Worm (Caenorhabditis elegans) whole organism, L2 larva: ENCODE measurements around the gene F25F2.1.

Source experiments
- C34F6.9 ChIP-seq: fragments of 150-350 bp; optimal IDR thresholded peaks from 2 replicates; lab custom pipeline; 2014; ENCODE audit warnings: missing biosample characterization, missing genetic modification characterization
- F13H6.1 ChIP-seq: sonication (generic microtip); optimal IDR thresholded peaks from 2 replicates; lab custom pipeline; 2016; ENCODE audit warnings: missing genetic modification characterization, missing compliant biosample characterization
- R02D3.7 ChIP-seq: fragments of 150-350 bp; optimal IDR thresholded peaks from 2 replicates; lab custom pipeline; 2014; ENCODE audit warnings: missing biosample characterization, missing genetic modification characterization
- Y55F3AM.14 ChIP-seq: fragments of 200-800 bp; sonication (Bioruptor generic); optimal IDR thresholded peaks from 2 replicates; lab custom pipeline; 2018; ENCODE audit warnings: mild to moderate bottlenecking, missing genetic modification characterization, missing compliant biosample characterization
- ZK546.5 ChIP-seq: sonication (generic microtip); optimal IDR thresholded peaks from 2 replicates; lab custom pipeline; 2017; ENCODE audit warnings: missing biosample characterization, missing genetic modification characterization
- alr-1 ChIP-seq: fragments of 150-350 bp; optimal IDR thresholded peaks from 2 replicates; lab custom pipeline; 2014; ENCODE audit warnings: missing biosample characterization, missing genetic modification characterization
- aly-2 ChIP-seq: fragments of 150-350 bp; optimal IDR thresholded peaks from 2 replicates; lab custom pipeline; 2014; ENCODE audit warnings: missing biosample characterization, missing genetic modification characterization
- ama-1 ChIP-seq: fragments of 150-350 bp; optimal IDR thresholded peaks from 2 replicates; lab custom pipeline; 2018; ENCODE audit warnings: inconsistent platforms
- ceh-16 ChIP-seq: fragments of 150-350 bp; optimal IDR thresholded peaks from 2 replicates; lab custom pipeline; 2014; ENCODE audit warnings: missing biosample characterization, missing genetic modification characterization
- ceh-82 ChIP-seq: fragments of 150-350 bp; optimal IDR thresholded peaks from 2 replicates; lab custom pipeline; 2014; ENCODE audit warnings: missing biosample characterization, missing genetic modification characterization
- crh-2 ChIP-seq: sonication (generic microtip); optimal IDR thresholded peaks from 2 replicates; lab custom pipeline; 2017; ENCODE audit warnings: missing biosample characterization, missing genetic modification characterization
- egl-27 ChIP-seq: sonication (generic microtip); optimal IDR thresholded peaks from 3 replicates; lab custom pipeline; 2017; ENCODE audit warnings: missing biosample characterization, missing genetic modification reagents, missing genetic modification characterization
- elt-3 ChIP-seq: sonication (generic microtip); optimal IDR thresholded peaks from 2 replicates; lab custom pipeline; 2017; ENCODE audit warnings: missing biosample characterization, missing genetic modification characterization
- fos-1 ChIP-seq: fragments of 150-350 bp; optimal IDR thresholded peaks from 2 replicates; lab custom pipeline; 2014; ENCODE audit warnings: missing biosample characterization, missing genetic modification characterization
- gmeb-1 ChIP-seq: fragments of 150-350 bp; optimal IDR thresholded peaks from 2 replicates; lab custom pipeline; 2014; ENCODE audit warnings: missing biosample characterization, missing genetic modification characterization
- lin-11 ChIP-seq: fragments of 150-350 bp; sonication (generic microtip); optimal IDR thresholded peaks from 2 replicates; lab custom pipeline; 2014; ENCODE audit warnings: missing biosample characterization, missing genetic modification characterization, inconsistent platforms, mixed read lengths
- lin-13 ChIP-seq: fragments of 150-350 bp; optimal IDR thresholded peaks from 2 replicates; lab custom pipeline; 2014; ENCODE audit warnings: missing biosample characterization, missing genetic modification reagents, missing genetic modification characterization
- lin-39 ChIP-seq: fragments of 150-350 bp; optimal IDR thresholded peaks from 2 replicates; lab custom pipeline; 2014; ENCODE audit warnings: missing biosample characterization, missing genetic modification reagents, missing genetic modification characterization
- lsy-2 ChIP-seq, 2 experiments: fragments of 150-350 bp in 1 of 2; sonication (generic microtip) in 1 of 2; optimal IDR thresholded peaks; 2 replicates each; lab custom pipeline; 2014 to 2017; ENCODE audit warnings: missing biosample characterization in 2 of 2, missing genetic modification characterization in 2 of 2
- mab-5 ChIP-seq: fragments of 150-350 bp; optimal IDR thresholded peaks from 2 replicates; lab custom pipeline; 2014; ENCODE audit warnings: missing biosample characterization, missing genetic modification characterization
- nhr-11 ChIP-seq: fragments of 150-350 bp; optimal IDR thresholded peaks from 2 replicates; lab custom pipeline; 2014; ENCODE audit warnings: missing biosample characterization, missing genetic modification characterization
- nhr-129 ChIP-seq: fragments of 150-350 bp; optimal IDR thresholded peaks from 2 replicates; lab custom pipeline; 2014; ENCODE audit warnings: missing biosample characterization, missing genetic modification characterization
- nhr-21 ChIP-seq: fragments of 150-350 bp; optimal IDR thresholded peaks from 2 replicates; lab custom pipeline; 2014; ENCODE audit warnings: missing biosample characterization, missing genetic modification characterization
- nhr-237 ChIP-seq: fragments of 150-350 bp; optimal IDR thresholded peaks from 2 replicates; lab custom pipeline; 2014; ENCODE audit warnings: missing biosample characterization, missing genetic modification characterization
- nhr-25 ChIP-seq: fragments of 150-350 bp; sonication (generic microtip); optimal IDR thresholded peaks from 3 replicates; lab custom pipeline; 2014; ENCODE audit warnings: missing biosample characterization, missing genetic modification characterization
- nhr-77 ChIP-seq: fragments of 150-350 bp; optimal IDR thresholded peaks from 2 replicates; lab custom pipeline; 2014; ENCODE audit warnings: missing biosample characterization, missing genetic modification characterization
- peb-1 ChIP-seq: fragments of 150-350 bp; optimal IDR thresholded peaks from 2 replicates; lab custom pipeline; 2014; ENCODE audit warnings: missing biosample characterization, missing genetic modification characterization
- skn-1 ChIP-seq: sonication (generic microtip); optimal IDR thresholded peaks from 2 replicates; lab custom pipeline; 2017; ENCODE audit warnings: missing biosample characterization, missing genetic modification characterization
- sma-3 ChIP-seq: sonication (generic microtip); optimal IDR thresholded peaks from 2 replicates; lab custom pipeline; 2016; ENCODE audit warnings: missing genetic modification reagents, missing genetic modification characterization, missing compliant biosample characterization
- sma-9 ChIP-seq, 2 experiments: fragments of 150-350 bp in 1 of 2; sonication (generic microtip) in 1 of 2; optimal IDR thresholded peaks; 2 replicates each; lab custom pipeline; 2014 to 2016; ENCODE audit warnings: missing genetic modification characterization in 2 of 2, mild to moderate bottlenecking in 1 of 2, missing biosample characterization in 1 of 2, missing compliant biosample characterization in 1 of 2, missing genetic modification reagents in 1 of 2, moderate library complexity in 1 of 2
- snpc-4 ChIP-seq: fragments of 150-350 bp; optimal IDR thresholded peaks from 2 replicates; lab custom pipeline; 2014; ENCODE audit warnings: missing biosample characterization, missing genetic modification characterization
- unc-62 ChIP-seq: fragments of 150-350 bp; optimal IDR thresholded peaks from 2 replicates; lab custom pipeline; 2014; ENCODE audit warnings: missing biosample characterization, missing genetic modification reagents, missing genetic modification characterization
- ztf-1 ChIP-seq: fragments of 200-800 bp; sonication (Bioruptor generic); conservative IDR thresholded peaks from 2 replicates; pipeline ENCODE4 v1.3.6; 2022; ENCODE audit warnings: missing genetic modification characterization, missing compliant biosample characterization
- ztf-11 ChIP-seq: sonication (generic microtip); optimal IDR thresholded peaks from 2 replicates; lab custom pipeline; 2017; ENCODE audit warnings: missing biosample characterization, missing genetic modification characterization

The F25F2.1 gene

ce11 chrIII:4482986-4483385 is 25.7 kb upstream of the F25F2.1 start:
- TF ChIP-seq alr-1: no peak
- TF ChIP-seq skn-1 (tag; lab: Kevin White, UChicago): no peak
- no peak for TF ChIP-seq nhr-129 (tag; lab: Kevin White, UChicago)
- TF ChIP-seq sma-3 (GFP tag; lab: Kevin White, UChicago): no peak
- no peak for TF ChIP-seq Y55F3AM.14
- TF ChIP-seq nhr-237 (tag; lab: Kevin White, UChicago): no peak
- no peak for TF ChIP-seq aly-2
- no peak for TF ChIP-seq lin-39
- no peak for TF ChIP-seq ZK546.5 (tag; lab: Kevin White, UChicago)

ce11 chrIII:4487271-4487670 is 21.4 kb upstream of the F25F2.1 start:
- TF ChIP-seq ceh-82 (tag; lab: Kevin White, UChicago) (no peak), nhr-21 (peak; percentile 36), fos-1 (tag; lab: Kevin White, UChicago) (no peak), F13H6.1 (tag; lab: Kevin White, UChicago) (no peak), nhr-129 (tag; lab: Kevin White, UChicago) (no peak), unc-62 (no peak), nhr-77 (tag; lab: Kevin White, UChicago) (no peak), lsy-2 (tag; optimal IDR thresholded peaks at IDR 0.05; lab: Kevin White, UChicago) (peak in 1 of 2 experiments; percentile 30), lin-11 (tag; lab: Kevin White, UChicago) (no peak), C34F6.9 (tag; lab: Kevin White, UChicago) (peak; percentile 20)

ce11 chrIII:4488892-4489409 is 19.7 kb upstream of the F25F2.1 start, which contains the start of gene cpg-1:
TSS of gene cpg-1 (plus strand) at chrIII:4489359.
- TF ChIP-seq mab-5 (tag; lab: Kevin White, UChicago): no peak

- TF ChIP-seq R02D3.7: no peak
- TF ChIP-seq elt-3 (tag; lab: Kevin White, UChicago): no peak
- TF ChIP-seq snpc-4 (tag; lab: Kevin White, UChicago): no peak
- TF ChIP-seq ZK546.5 (tag; lab: Kevin White, UChicago): no peak
- no peak for TF ChIP-seq ceh-16 (tag; lab: Kevin White, UChicago)
- TF ChIP-seq ceh-82 (tag; lab: Kevin White, UChicago): no peak
- no peak for TF ChIP-seq egl-27 (tag; lab: Kevin White, UChicago)
- no peak for TF ChIP-seq sma-9 (GFP tag; optimal IDR thresholded peaks at IDR 0.05; lab: Kevin White, UChicago)
- no peak for TF ChIP-seq sma-9 (tag; optimal IDR thresholded peaks at IDR 0.05; lab: Kevin White, UChicago)
- TF ChIP-seq Y55F3AM.14: peak; percentile 39
- peak; percentile 59 for TF ChIP-seq nhr-21
- TF ChIP-seq nhr-237 (tag; lab: Kevin White, UChicago): no peak
- TF ChIP-seq lin-39: no peak
- TF ChIP-seq crh-2: no peak
- TF ChIP-seq ztf-11 (tag; lab: Kevin White, UChicago): no peak
- no peak for TF ChIP-seq nhr-77 (tag; lab: Kevin White, UChicago)
- no peak for TF ChIP-seq skn-1 (tag; lab: Kevin White, UChicago)
- no peak for TF ChIP-seq gmeb-1
- TF ChIP-seq lsy-2 (tag; optimal IDR thresholded peaks at IDR 0.05; lab: Kevin White, UChicago): peak in 1 of 2 experiments; percentile 62
- no peak for TF ChIP-seq peb-1 (tag; lab: Kevin White, UChicago)
- peak; percentile 48 for TF ChIP-seq ama-1 (lab: Kevin White, UChicago)
- TF ChIP-seq C34F6.9 (tag; lab: Kevin White, UChicago): peak; percentile 24
- TF ChIP-seq aly-2: no peak
- TF ChIP-seq nhr-25 (tag; lab: Kevin White, UChicago): peak; percentile 21
- TF ChIP-seq lin-13: no peak
- TF ChIP-seq ztf-1 (GFP tag; lab: Robert Waterston, UW): no peak
- no peak for TF ChIP-seq nhr-11 (tag; lab: Kevin White, UChicago)
Measured at ce11 chrIII:4491164-4492144, 17.2 kb upstream of the F25F2.1 start.
